Fruit fly (Drosophila melanogaster) whole organism, pupa: Measurements from ENCODE around the gene CG8677.

Experiments used
- CG10348 ChIP-seq: fragments of 200-800 bp; sonication (Bioruptor generic); IDR thresholded peaks from 2 replicates; pipeline ENCODE4 v1.3.6; 2022; ENCODE audit warnings: missing biosample characterization, missing genetic modification characterization
- CG12605 ChIP-seq: fragments of 200-800 bp; sonication (Bioruptor generic); IDR thresholded peaks from 2 replicates; pipeline ENCODE4 v1.3.6; 2022; ENCODE audit warnings: missing biosample characterization, missing genetic modification characterization
- CG13204 ChIP-seq: fragments of 200-800 bp; sonication (Bioruptor generic); optimal IDR thresholded peaks from 2 replicates; lab custom pipeline; 2018; ENCODE audit warnings: missing biosample characterization, mild to moderate bottlenecking, missing genetic modification characterization, moderate library complexity
- CG14655 ChIP-seq: fragments of 200-800 bp; sonication (Bioruptor generic); optimal IDR thresholded peaks from 3 replicates; lab custom pipeline; 2017; ENCODE audit warnings: mild to moderate bottlenecking, missing biosample characterization, missing genetic modification reagents, missing genetic modification characterization
- CG32121 ChIP-seq: fragments of 200-800 bp; sonication (Bioruptor generic); IDR thresholded peaks from 2 replicates; pipeline ENCODE4 v1.3.6; 2022; ENCODE audit warnings: missing biosample characterization, missing genetic modification characterization
- CG34367 ChIP-seq: fragments of 200-800 bp; sonication (Bioruptor generic); optimal IDR thresholded peaks from 2 replicates; lab custom pipeline; 2018; ENCODE audit warnings: missing biosample characterization, mild to moderate bottlenecking, missing genetic modification characterization
- CG4496 ChIP-seq: fragments of 200-800 bp; sonication (Bioruptor generic); IDR thresholded peaks from 3 replicates; pipeline ENCODE4 v1.3.6; 2022; ENCODE audit warnings: missing biosample characterization, missing genetic modification characterization
- CG8159 ChIP-seq: fragments of 200-800 bp; sonication (Bioruptor generic); optimal IDR thresholded peaks from 3 replicates; lab custom pipeline; 2018; ENCODE audit warnings: missing biosample characterization, mild to moderate bottlenecking, missing genetic modification characterization, moderate library complexity
- CG8301 ChIP-seq: fragments of 200-800 bp; sonication (Bioruptor generic); optimal IDR thresholded peaks from 2 replicates; lab custom pipeline; 2018; ENCODE audit warnings: missing biosample characterization, mild to moderate bottlenecking, missing genetic modification characterization
- EcR ChIP-seq: fragments of 200-800 bp; sonication (Bioruptor generic); optimal IDR thresholded peaks from 3 replicates; lab custom pipeline; 2019; ENCODE audit warnings: missing biosample characterization, missing genetic modification characterization, mild to moderate bottlenecking, moderate library complexity, missing genetic modification reagents
- Ets98B ChIP-seq: fragments of 200-800 bp; sonication (Bioruptor generic); IDR thresholded peaks from 2 replicates; pipeline ENCODE4 v1.3.6; 2022; ENCODE audit warnings: missing biosample characterization, missing genetic modification characterization
- Pif1B ChIP-seq: fragments of 200-800 bp; sonication (Bioruptor generic); optimal IDR thresholded peaks from 3 replicates; lab custom pipeline; 2016; ENCODE audit warnings: missing biosample characterization, missing genetic modification characterization

- TF ChIP-seq EcR (GFP tag; lab: Kevin White, UChicago), result no peak
- TF ChIP-seq CG12605 (GFP tag; lab: Robert Waterston, UW), result no peak
- no peak; the same call in 1 of the 2 replicates for TF ChIP-seq Ets98B (GFP tag; lab: Robert Waterston, UW)
- TF ChIP-seq Pif1B, result no peak
- no peak for TF ChIP-seq CG8301
- TF ChIP-seq CG32121, result no peak
- TF ChIP-seq CG4496 (GFP tag; lab: Robert Waterston, UW), result peak; percentile 18; the same call in 1 of the 3 replicates
- no peak for TF ChIP-seq CG34367
- TF ChIP-seq CG14655 (GFP tag; lab: Kevin White, UChicago), result no peak
- TF ChIP-seq CG13204 (GFP tag; lab: Kevin White, UChicago), result no peak
- TF ChIP-seq CG8159 (tag; lab: Kevin White, UChicago), result no peak
- no peak for TF ChIP-seq CG10348 (GFP tag; lab: Robert Waterston, UW)
These were observed at the start of gene CG8677 for dm6 chr2L:21221114-21221578.
